Worm (Caenorhabditis elegans) whole organism, young adult: ENCODE measurements around the gene Y97E10C.1.

Experiments
- D2030.7 ChIP-seq: fragments of 200-800 bp; sonication (Bioruptor generic); IDR thresholded peaks from 2 replicates; pipeline ENCODE4 v1.3.6; 2022; ENCODE audit warnings: missing genetic modification reagents, missing genetic modification characterization, missing compliant biosample characterization
- F22D6.2 ChIP-seq: sonication (generic microtip); optimal IDR thresholded peaks from 2 replicates; lab custom pipeline; 2016; ENCODE audit warnings: mild to moderate bottlenecking, missing genetic modification characterization, missing compliant biosample characterization
- F23B12.7 ChIP-seq: sonication (generic microtip); optimal IDR thresholded peaks from 2 replicates; lab custom pipeline; 2017; ENCODE audit warnings: missing genetic modification characterization, mild to moderate bottlenecking, missing compliant biosample characterization, antibody characterized with exemption, moderate library complexity; ENCODE audit not compliant: insufficient read depth
- F57C9.4 ChIP-seq: sonication (generic microtip); optimal IDR thresholded peaks from 2 replicates; lab custom pipeline; 2017; ENCODE audit warnings: mild to moderate bottlenecking, missing genetic modification characterization, missing compliant biosample characterization
- T07F8.4 ChIP-seq: sonication (generic microtip); optimal IDR thresholded peaks from 2 replicates; lab custom pipeline; 2016; ENCODE audit warnings: mild to moderate bottlenecking, missing genetic modification characterization, moderate library complexity, missing compliant biosample characterization
- T26A5.8 ChIP-seq: sonication (generic microtip); optimal IDR thresholded peaks from 2 replicates; lab custom pipeline; 2016; ENCODE audit warnings: missing genetic modification characterization, missing compliant biosample characterization
- Y56A3A.18 ChIP-seq: fragments of 200-800 bp; sonication (Bioruptor generic); IDR thresholded peaks from 2 replicates; pipeline ENCODE4 v1.3.6; 2022; ENCODE audit warnings: missing genetic modification reagents, missing genetic modification characterization, missing compliant biosample characterization
- Y67H2A.10 ChIP-seq: fragments of 200-800 bp; sonication (Bioruptor generic); conservative IDR thresholded peaks from 2 replicates; pipeline ENCODE4 v1.3.6; 2022; ENCODE audit warnings: missing genetic modification reagents, missing genetic modification characterization, missing compliant biosample characterization
- ZK185.1 ChIP-seq: sonication (generic microtip); optimal IDR thresholded peaks from 2 replicates; lab custom pipeline; 2016; ENCODE audit warnings: mild to moderate bottlenecking, missing genetic modification characterization, missing compliant biosample characterization; ENCODE audit not compliant: poor library complexity, severe bottlenecking
- ama-1 ChIP-seq, 3 experiments: fragments of 150-350 bp in 1 of 3; sonication (generic microtip) in 2 of 3; optimal IDR thresholded peaks; 2 replicates each; lab custom pipeline; 2014 to 2018; ENCODE audit warnings: missing biosample characterization in 2 of 3, missing genetic modification characterization in 2 of 3, missing genetic modification reagents in 2 of 3
- atf-7 ChIP-seq: sonication (generic microtip); optimal IDR thresholded peaks from 2 replicates; lab custom pipeline; 2017; ENCODE audit warnings: mild to moderate bottlenecking, missing genetic modification characterization, missing compliant biosample characterization
- attf-5 ChIP-seq: fragments of 200-800 bp; sonication (Bioruptor generic); optimal IDR thresholded peaks from 2 replicates; lab custom pipeline; 2018; ENCODE audit warnings: mild to moderate bottlenecking, missing genetic modification characterization, missing compliant biosample characterization
- ccch-3 ChIP-seq: fragments of 200-800 bp; sonication (Bioruptor generic); optimal IDR thresholded peaks from 2 replicates; lab custom pipeline; 2018; ENCODE audit warnings: mild to moderate bottlenecking, missing genetic modification characterization, missing compliant biosample characterization
- cebp-2 ChIP-seq: fragments of 200-800 bp; sonication (Bioruptor generic); IDR thresholded peaks from 2 replicates; pipeline ENCODE4 v1.3.6; 2022; ENCODE audit warnings: missing genetic modification characterization, missing compliant biosample characterization
- ceh-27 ChIP-seq: fragments of 200-800 bp; sonication (Bioruptor generic); optimal IDR thresholded peaks from 2 replicates; lab custom pipeline; 2018; ENCODE audit warnings: mild to moderate bottlenecking, missing genetic modification characterization, moderate library complexity, missing compliant biosample characterization
- ceh-58 ChIP-seq: fragments of 200-800 bp; sonication (Bioruptor generic); IDR thresholded peaks from 2 replicates; pipeline ENCODE4 v1.3.6; 2022; ENCODE audit warnings: missing genetic modification characterization, missing compliant biosample characterization
- ceh-79 ChIP-seq: sonication (generic microtip); optimal IDR thresholded peaks from 2 replicates; lab custom pipeline; 2017; ENCODE audit warnings: mild to moderate bottlenecking, missing genetic modification characterization, missing compliant biosample characterization
- ceh-91 ChIP-seq: fragments of 200-800 bp; sonication (Bioruptor generic); IDR thresholded peaks from 2 replicates; pipeline ENCODE4 v1.3.6; 2022; ENCODE audit warnings: missing genetic modification reagents, missing genetic modification characterization, missing compliant biosample characterization
- die-1 ChIP-seq: sonication (generic microtip); optimal IDR thresholded peaks from 2 replicates; lab custom pipeline; 2016; ENCODE audit warnings: missing genotype, mild to moderate bottlenecking, missing genetic modification characterization, missing compliant biosample characterization
- egl-44 ChIP-seq: fragments of 200-800 bp; sonication (Bioruptor generic); IDR thresholded peaks from 2 replicates; pipeline ENCODE4 v1.3.6; 2022; ENCODE audit warnings: missing genetic modification reagents, missing genetic modification characterization, missing compliant biosample characterization
- let-607 ChIP-seq, 2 experiments: fragments of 200-800 bp in 1 of 2; sonication (Bioruptor generic) in 1 of 2; sonication (generic microtip) in 1 of 2; optimal IDR thresholded peaks; 2 replicates each; lab custom pipeline; 2016 to 2018; ENCODE audit warnings: mild to moderate bottlenecking in 2 of 2, missing compliant biosample characterization in 2 of 2, missing genetic modification characterization in 2 of 2, moderate library complexity in 2 of 2, missing genotype in 1 of 2
- lin-40 ChIP-seq: sonication (generic microtip); optimal IDR thresholded peaks from 2 replicates; lab custom pipeline; 2016; ENCODE audit warnings: missing genetic modification characterization, mild to moderate bottlenecking, missing compliant biosample characterization, missing genotype, missing genetic modification reagents
- lsl-1 ChIP-seq: fragments of 200-800 bp; sonication (Bioruptor generic); optimal IDR thresholded peaks from 2 replicates; lab custom pipeline; 2018; ENCODE audit warnings: mild to moderate bottlenecking, missing genetic modification characterization, moderate library complexity, missing compliant biosample characterization
- lsy-27 ChIP-seq: sonication (generic microtip); optimal IDR thresholded peaks from 2 replicates; lab custom pipeline; 2017; ENCODE audit warnings: missing genetic modification characterization, mild to moderate bottlenecking, missing compliant biosample characterization, antibody characterized with exemption, missing genotype, borderline replicate concordance; ENCODE audit not compliant: insufficient read depth
- nfyb-1 ChIP-seq: fragments of 200-800 bp; sonication (Bioruptor generic); IDR thresholded peaks from 2 replicates; pipeline ENCODE4 v1.3.6; 2022; ENCODE audit warnings: missing genetic modification reagents, missing genetic modification characterization, missing compliant biosample characterization
- nhr-80 ChIP-seq: sonication (generic microtip); optimal IDR thresholded peaks from 2 replicates; lab custom pipeline; 2016; ENCODE audit warnings: missing genetic modification characterization, missing compliant biosample characterization
- nhr-90 ChIP-seq: sonication (generic microtip); optimal IDR thresholded peaks from 2 replicates; lab custom pipeline; 2016; ENCODE audit warnings: missing genotype, mild to moderate bottlenecking, missing genetic modification characterization, missing compliant biosample characterization
- rcor-1 ChIP-seq: fragments of 200-800 bp; sonication (Bioruptor generic); IDR thresholded peaks from 2 replicates; pipeline ENCODE4 v1.3.6; 2022; ENCODE audit warnings: missing genetic modification reagents, missing genetic modification characterization, missing compliant biosample characterization
- rpc-1 ChIP-seq, 2 experiments: fragments of 150-350 bp in 1 of 2; sonication (generic microtip) in 1 of 2; optimal IDR thresholded peaks; 2 replicates each; lab custom pipeline; 2014 to 2018; ENCODE audit warnings: missing biosample characterization in 1 of 2, missing genetic modification characterization in 1 of 2, missing genetic modification reagents in 1 of 2, missing genotype in 1 of 2
- sea-2 ChIP-seq: fragments of 200-800 bp; sonication (Bioruptor generic); IDR thresholded peaks from 2 replicates; pipeline ENCODE4 v1.3.6; 2022; ENCODE audit warnings: missing genetic modification characterization, missing compliant biosample characterization
- tbp1 ChIP-seq: fragments of 200-800 bp; sonication (Bioruptor generic); optimal IDR thresholded peaks from 2 replicates; lab custom pipeline; 2018; ENCODE audit warnings: mild to moderate bottlenecking, missing genetic modification characterization, missing compliant biosample characterization
- tlf-1 ChIP-seq: fragments of 200-800 bp; sonication (Bioruptor generic); optimal IDR thresholded peaks from 2 replicates; lab custom pipeline; 2018; ENCODE audit warnings: mild to moderate bottlenecking, missing genetic modification characterization, missing compliant biosample characterization
- unc-130 ChIP-seq: sonication (generic microtip); optimal IDR thresholded peaks from 2 replicates; lab custom pipeline; 2016; ENCODE audit warnings: missing genetic modification reagents, missing genetic modification characterization, missing compliant biosample characterization
- unc-62 ChIP-seq: fragments of 150-350 bp; optimal IDR thresholded peaks from 2 replicates; lab custom pipeline; 2014; ENCODE audit warnings: missing biosample characterization, missing genetic modification reagents, missing genetic modification characterization
- zfh-2 ChIP-seq: fragments of 200-800 bp; sonication (Bioruptor generic); conservative IDR thresholded peaks from 2 replicates; pipeline ENCODE4 v1.3.6; 2022; ENCODE audit warnings: missing genetic modification reagents, missing genetic modification characterization, missing compliant biosample characterization
- ztf-22 ChIP-seq: fragments of 200-800 bp; sonication (Bioruptor generic); optimal IDR thresholded peaks from 2 replicates; lab custom pipeline; 2018; ENCODE audit warnings: mild to moderate bottlenecking, missing genetic modification characterization, moderate library complexity, missing compliant biosample characterization
- ztf-3 ChIP-seq: fragments of 200-800 bp; sonication (Bioruptor generic); optimal IDR thresholded peaks from 2 replicates; lab custom pipeline; 2018; ENCODE audit warnings: mild to moderate bottlenecking, missing genetic modification characterization, missing compliant biosample characterization

Y97E10C.1 gene

ce11 chrV:7744068-7744467, 15.4 kb downstream of the Y97E10C.1 start (continued):
- TF ChIP-seq ceh-27 (no peak), nhr-80 (tag; lab: Kevin White, UChicago) (peak; percentile 99), F57C9.4 (tag; lab: Kevin White, UChicago) (no peak), let-607 (tag; optimal IDR thresholded peaks at IDR 0.05; lab: Kevin White, UChicago) (peak; percentile 89 to 91), F23B12.7 (tag; lab: Kevin White, UChicago) (no peak), lsy-27 (no peak), cebp-2 (GFP tag; lab: Robert Waterston, UW) (no peak), lin-40 (tag; lab: Kevin White, UChicago) (peak; percentile 35), egl-44 (GFP tag; lab: Robert Waterston, UW) (peak; percentile 70; the same call in 1 of the 2 replicates), ZK185.1 (peak; percentile 21), unc-62 (GFP tag; lab: Kevin White, UChicago) (peak; percentile 98), ceh-79 (tag; lab: Kevin White, UChicago) (no peak), ama-1 (optimal IDR thresholded peaks at IDR 0.05; lab: Kevin White, UChicago) (no peak), ama-1 (GFP tag; optimal IDR thresholded peaks at IDR 0.05; lab: Kevin White, UChicago) (no peak), sea-2 (GFP tag; lab: Robert Waterston, UW) (no peak)

DNA sequence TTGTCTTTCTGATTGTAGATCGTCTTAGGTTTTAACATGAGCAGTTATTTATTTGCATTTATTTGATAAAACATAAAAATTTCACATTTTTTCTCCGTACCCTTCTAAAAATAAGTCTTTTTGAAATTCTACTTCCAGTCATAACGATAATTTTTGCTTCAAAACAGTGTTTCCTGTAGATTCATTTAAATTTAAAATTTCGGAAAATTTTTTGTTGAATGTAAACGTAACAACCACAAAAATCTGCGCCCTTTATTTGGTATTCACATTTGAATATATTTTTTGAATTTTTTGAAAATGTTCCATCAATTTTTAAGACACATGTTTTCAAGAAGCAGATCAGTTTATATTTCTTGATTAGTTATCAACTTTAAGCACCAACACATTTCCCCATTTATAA, 16.7 kb downstream of the Y97E10C.1 start:
- no peak for TF ChIP-seq ceh-91 (GFP tag; lab: Robert Waterston, UW)
- no peak for TF ChIP-seq tbp1 (GFP tag; lab: Kevin White, UChicago)
- no peak for TF ChIP-seq nfyb-1 (GFP tag; lab: Robert Waterston, UW)
- TF ChIP-seq unc-130 (GFP tag; lab: Kevin White, UChicago) = no peak
- no peak for TF ChIP-seq ztf-3 (GFP tag; lab: Kevin White, UChicago)
- TF ChIP-seq T07F8.4 (tag; lab: Kevin White, UChicago) = no peak
- no peak for TF ChIP-seq rpc-1 (optimal IDR thresholded peaks at IDR 0.05; lab: Kevin White, UChicago)
- TF ChIP-seq rpc-1 (tag; optimal IDR thresholded peaks at IDR 0.05; lab: Kevin White, UChicago) = no peak
- no peak for TF ChIP-seq nhr-90 (tag; lab: Kevin White, UChicago)
- no peak for TF ChIP-seq F23B12.7 (tag; lab: Kevin White, UChicago)
- no peak for TF ChIP-seq lsl-1 (GFP tag; lab: Kevin White, UChicago)
- no peak for TF ChIP-seq atf-7 (tag; lab: Kevin White, UChicago)
- TF ChIP-seq Y56A3A.18 = no peak
- TF ChIP-seq cebp-2 (GFP tag; lab: Robert Waterston, UW) = no peak
- no peak for TF ChIP-seq ceh-27
- TF ChIP-seq F22D6.2 (tag; lab: Kevin White, UChicago) = no peak
- TF ChIP-seq ccch-3 (GFP tag; lab: Kevin White, UChicago) = no peak
- TF ChIP-seq ama-1 (optimal IDR thresholded peaks at IDR 0.05; lab: Kevin White, UChicago) = no peak
- no peak for TF ChIP-seq ama-1 (GFP tag; optimal IDR thresholded peaks at IDR 0.05; lab: Kevin White, UChicago)
- TF ChIP-seq D2030.7 (GFP tag; lab: Robert Waterston, UW) = no peak

DNA sequence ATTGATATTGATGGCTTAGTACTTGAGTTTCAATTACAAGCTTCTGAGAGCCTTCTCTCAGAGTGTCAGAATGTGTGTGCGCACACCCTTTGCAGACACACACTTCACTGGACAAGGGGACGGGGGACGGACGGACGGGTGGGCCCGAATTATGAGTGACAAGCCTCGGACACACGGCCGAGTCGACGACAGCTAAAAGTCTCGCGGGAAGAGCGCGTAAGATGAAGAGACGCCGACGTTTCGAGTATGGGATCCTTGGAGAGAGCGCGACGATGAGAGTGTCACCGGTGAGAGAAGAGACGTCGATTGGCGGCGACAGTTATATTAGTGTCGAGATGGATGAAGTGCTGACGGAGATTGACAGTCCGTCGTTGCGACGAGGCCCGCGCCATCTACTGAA, 17.2 kb downstream of the Y97E10C.1 start:
- peak; percentile 72 for TF ChIP-seq ceh-27
- TF ChIP-seq ceh-58 (GFP tag; lab: Robert Waterston, UW) = no peak
- peak in 1 of 2 experiments; percentile 58 for TF ChIP-seq let-607 (tag; optimal IDR thresholded peaks at IDR 0.05; lab: Kevin White, UChicago)
- peak; percentile 77 for TF ChIP-seq zfh-2 (GFP tag; lab: Robert Waterston, UW)
- 0 out of 2 replicates have a peak, but pooled peaks have one; percentile 56 for TF ChIP-seq nfyb-1 (GFP tag; lab: Robert Waterston, UW)
- TF ChIP-seq unc-62 (GFP tag; lab: Kevin White, UChicago) = peak; percentile 85
- peak; percentile 3 for TF ChIP-seq nhr-80 (tag; lab: Kevin White, UChicago)
- TF ChIP-seq ceh-91 (GFP tag; lab: Robert Waterston, UW) = no peak

ce11 chrV:7747132-7747531, 18.5 kb downstream of the Y97E10C.1 start:
- TF ChIP-seq die-1 (tag; lab: Kevin White, UChicago) = no peak
- TF ChIP-seq ceh-27 = no peak
- TF ChIP-seq rcor-1 = no peak
- no peak for TF ChIP-seq F23B12.7 (tag; lab: Kevin White, UChicago)
- TF ChIP-seq tlf-1 (GFP tag; lab: Kevin White, UChicago) = no peak
- no peak for TF ChIP-seq ceh-91 (GFP tag; lab: Robert Waterston, UW)
- no peak for TF ChIP-seq Y67H2A.10 (GFP tag; lab: Robert Waterston, UW)
- no peak for TF ChIP-seq T26A5.8 (tag; lab: Kevin White, UChicago)
- no peak for TF ChIP-seq ztf-22 (GFP tag; lab: Kevin White, UChicago)
- TF ChIP-seq attf-5 = no peak
- TF ChIP-seq, all 124 proteins: peak for 0
